Worm (Caenorhabditis elegans) whole organism, L4 larva: Measurements from ENCODE around the gene rps-14.

Experiments
- F26F4.8 ChIP-seq: fragments of 200-800 bp; sonication (Bioruptor generic); conservative IDR thresholded peaks from 2 replicates; pipeline ENCODE4 v1.3.6; 2022; ENCODE audit warnings: missing genetic modification characterization, missing compliant biosample characterization
- F37D6.2 ChIP-seq: sonication (generic microtip); optimal IDR thresholded peaks from 2 replicates; lab custom pipeline; 2016; ENCODE audit warnings: mild to moderate bottlenecking, missing genetic modification characterization, missing compliant biosample characterization
- R02D3.7 ChIP-seq: fragments of 150-350 bp; sonication (generic microtip); optimal IDR thresholded peaks from 3 replicates; lab custom pipeline; 2014; ENCODE audit warnings: missing biosample characterization, missing genetic modification characterization
- Y5F2A.4 ChIP-seq: fragments of 200-800 bp; sonication (Bioruptor generic); optimal IDR thresholded peaks from 2 replicates; lab custom pipeline; 2018; ENCODE audit warnings: mild to moderate bottlenecking, missing genetic modification characterization, missing compliant biosample characterization
- ctbp-1 ChIP-seq: fragments of 200-800 bp; sonication (Bioruptor generic); IDR thresholded peaks from 2 replicates; pipeline ENCODE4 v1.3.6; 2022; ENCODE audit warnings: missing genetic modification reagents, missing genetic modification characterization, missing compliant biosample characterization
- daf-16 ChIP-seq, 3 experiments: sonication (generic microtip); optimal IDR thresholded peaks; 2 replicates each; lab custom pipeline; 2016 to 2017; ENCODE audit warnings: missing genetic modification characterization in 3 of 3, missing genetic modification reagents in 3 of 3, mild to moderate bottlenecking in 2 of 3, missing compliant biosample characterization in 2 of 3, missing biosample characterization in 1 of 3, moderate library complexity in 1 of 3
- daf-19 ChIP-seq: fragments of 200-800 bp; sonication (Bioruptor generic); conservative IDR thresholded peaks from 2 replicates; pipeline ENCODE4 v1.3.6; 2022; ENCODE audit warnings: missing genetic modification characterization, missing compliant biosample characterization
- dmd-6 ChIP-seq: fragments of 200-800 bp; sonication (Bioruptor generic); IDR thresholded peaks from 2 replicates; pipeline ENCODE4 v1.3.6; 2022; ENCODE audit warnings: missing genetic modification reagents, missing genetic modification characterization, missing compliant biosample characterization
- dve-1 ChIP-seq: sonication (generic microtip); optimal IDR thresholded peaks from 2 replicates; lab custom pipeline; 2017; ENCODE audit warnings: antibody characterized with exemption, mild to moderate bottlenecking, missing genetic modification characterization, missing compliant biosample characterization; ENCODE audit not compliant: insufficient read depth
- fos-1 ChIP-seq: fragments of 150-350 bp; optimal IDR thresholded peaks from 2 replicates; lab custom pipeline; 2014; ENCODE audit warnings: missing biosample characterization, missing genetic modification characterization
- hif-1 ChIP-seq, 2 experiments: sonication (generic microtip); optimal IDR thresholded peaks; 2 replicates each; lab custom pipeline; 2016 to 2017; ENCODE audit warnings: missing compliant biosample characterization in 2 of 2, missing genetic modification characterization in 2 of 2, missing genetic modification reagents in 2 of 2, missing genotype in 2 of 2, mild to moderate bottlenecking in 1 of 2
- hlh-11 ChIP-seq: fragments of 200-800 bp; sonication (Bioruptor generic); optimal IDR thresholded peaks from 2 replicates; lab custom pipeline; 2018; ENCODE audit warnings: mild to moderate bottlenecking, missing genetic modification characterization, missing compliant biosample characterization
- hlh-30 ChIP-seq: sonication (generic microtip); optimal IDR thresholded peaks from 2 replicates; lab custom pipeline; 2017; ENCODE audit warnings: antibody characterized with exemption, mild to moderate bottlenecking, missing genetic modification characterization, missing compliant biosample characterization; ENCODE audit not compliant: insufficient read depth
- lim-7 ChIP-seq: fragments of 200-800 bp; sonication (Bioruptor generic); IDR thresholded peaks from 2 replicates; pipeline ENCODE4 v1.3.6; 2022; ENCODE audit warnings: missing genetic modification characterization, missing compliant biosample characterization
- lin-38 ChIP-seq: fragments of 200-800 bp; sonication (Bioruptor generic); IDR thresholded peaks from 2 replicates; pipeline ENCODE4 v1.3.6; 2022; ENCODE audit warnings: missing genetic modification reagents, missing genetic modification characterization, missing compliant biosample characterization
- lsy-2 ChIP-seq, 2 experiments: fragments of 150-350 bp in 1 of 2; sonication (generic microtip) in 1 of 2; optimal IDR thresholded peaks; 2 replicates each; lab custom pipeline; 2014 to 2017; ENCODE audit warnings: missing biosample characterization in 2 of 2, missing genetic modification characterization in 2 of 2
- mes-2 ChIP-seq: sonication (generic microtip); optimal IDR thresholded peaks from 2 replicates; lab custom pipeline; 2016; ENCODE audit warnings: missing genotype, mild to moderate bottlenecking, missing genetic modification characterization, missing compliant biosample characterization; ENCODE audit not compliant: poor library complexity, severe bottlenecking
- nhr-102 ChIP-seq: sonication (generic microtip); optimal IDR thresholded peaks from 2 replicates; lab custom pipeline; 2016; ENCODE audit warnings: mild to moderate bottlenecking, missing genetic modification characterization, moderate library complexity, missing compliant biosample characterization
- nhr-11 ChIP-seq: fragments of 150-350 bp; optimal IDR thresholded peaks from 2 replicates; lab custom pipeline; 2014; ENCODE audit warnings: missing biosample characterization, missing genetic modification characterization
- nhr-111 ChIP-seq: fragments of 200-800 bp; sonication (Bioruptor generic); optimal IDR thresholded peaks from 2 replicates; lab custom pipeline; 2018; ENCODE audit warnings: mild to moderate bottlenecking, missing genetic modification characterization, missing compliant biosample characterization
- nhr-28 ChIP-seq: fragments of 150-350 bp; optimal IDR thresholded peaks from 2 replicates; lab custom pipeline; 2014; ENCODE audit warnings: missing biosample characterization, missing genetic modification characterization
- nhr-41 ChIP-seq: fragments of 200-800 bp; sonication (Bioruptor generic); IDR thresholded peaks from 2 replicates; pipeline ENCODE4 v1.3.6; 2022; ENCODE audit warnings: missing genetic modification reagents, missing genetic modification characterization, missing compliant biosample characterization
- nhr-42 ChIP-seq: fragments of 200-800 bp; sonication (Bioruptor generic); IDR thresholded peaks from 2 replicates; pipeline ENCODE4 v1.3.6; 2022; ENCODE audit warnings: missing genetic modification characterization, missing compliant biosample characterization
- nhr-77 ChIP-seq: fragments of 150-350 bp; optimal IDR thresholded peaks from 2 replicates; lab custom pipeline; 2014; ENCODE audit warnings: missing biosample characterization, missing genetic modification characterization
- php-3 ChIP-seq: fragments of 200-800 bp; sonication (Bioruptor generic); IDR thresholded peaks from 2 replicates; pipeline ENCODE4 v1.3.6; 2022; ENCODE audit warnings: missing genetic modification reagents, missing genetic modification characterization, missing compliant biosample characterization
- pqm-1 ChIP-seq: sonication (generic microtip); optimal IDR thresholded peaks from 2 replicates; lab custom pipeline; 2017; ENCODE audit warnings: missing biosample characterization, missing genetic modification characterization
- sdz-12 ChIP-seq: fragments of 200-800 bp; sonication (Bioruptor generic); optimal IDR thresholded peaks from 2 replicates; lab custom pipeline; 2018; ENCODE audit warnings: mild to moderate bottlenecking, missing genetic modification characterization, missing compliant biosample characterization
- set-16 ChIP-seq: fragments of 200-800 bp; sonication (Bioruptor generic); IDR thresholded peaks from 2 replicates; pipeline ENCODE4 v1.3.6; 2022; ENCODE audit warnings: missing genetic modification reagents, missing genetic modification characterization, missing compliant biosample characterization
- unc-130 ChIP-seq: sonication (generic microtip); optimal IDR thresholded peaks from 2 replicates; lab custom pipeline; 2016; ENCODE audit warnings: missing genetic modification reagents, missing genetic modification characterization, missing compliant biosample characterization
- unc-62 ChIP-seq, 3 experiments: fragments of 150-350 bp in 1 of 3; sonication (generic microtip); optimal IDR thresholded peaks in 2 of 3; peaks in 1 of 3; 1 replicate in 1 of 3; 2 replicates in 2 of 3; lab custom pipeline; 2014 to 2017; ENCODE audit warnings: missing biosample characterization in 3 of 3, missing genetic modification characterization in 3 of 3, missing genetic modification reagents in 3 of 3, missing genotype in 1 of 3
- zag-1 ChIP-seq: fragments of 150-350 bp; optimal IDR thresholded peaks from 2 replicates; lab custom pipeline; 2014; ENCODE audit warnings: missing biosample characterization, missing genetic modification characterization
- zfp-3 ChIP-seq: fragments of 200-800 bp; sonication (Bioruptor generic); conservative IDR thresholded peaks from 2 replicates; pipeline ENCODE4 v1.3.6; 2022; ENCODE audit warnings: missing genetic modification reagents, missing genetic modification characterization, missing compliant biosample characterization
- zip-11 ChIP-seq: fragments of 200-800 bp; sonication (Bioruptor generic); IDR thresholded peaks from 2 replicates; pipeline ENCODE4 v1.3.6; 2022; ENCODE audit warnings: missing genetic modification characterization, missing compliant biosample characterization
- ztf-7 ChIP-seq: fragments of 150-350 bp; optimal IDR thresholded peaks from 2 replicates; lab custom pipeline; 2014; ENCODE audit warnings: missing biosample characterization, missing genetic modification characterization

rps-14 gene

ce11 chrIII:7189581-7190128 is 10.3 kb upstream of the rps-14 start, which contains the start of gene rps-21 (continued):
- no peak; the same call in 1 of the 2 replicates for TF ChIP-seq set-16 (GFP tag; lab: Robert Waterston, UW)
- TF ChIP-seq daf-19 (GFP tag; lab: Robert Waterston, UW) = no peak
- TF ChIP-seq unc-62 (GFP tag; optimal IDR thresholded peaks at IDR 0.05 in 1 of 2; lab: Kevin White, UChicago) = peak in 1 of 2 experiments; percentile 77
- TF ChIP-seq unc-62 (tag; optimal IDR thresholded peaks at IDR 0.05; lab: Kevin White, UChicago) = no peak
- peak in 1 of 2 experiments; percentile 63 for TF ChIP-seq hif-1 (tag; optimal IDR thresholded peaks at IDR 0.05; lab: Kevin White, UChicago)
- TF ChIP-seq F37D6.2 = peak; percentile 39
- TF ChIP-seq nhr-77 = peak; percentile 64
- no peak for TF ChIP-seq F26F4.8 (GFP tag; lab: Robert Waterston, UW)
- TF ChIP-seq R02D3.7 (tag; lab: Kevin White, UChicago) = peak; percentile 84
- TF ChIP-seq nhr-11 (tag; lab: Kevin White, UChicago) = peak; percentile 91
- no peak for TF ChIP-seq zfp-3 (GFP tag; lab: Robert Waterston, UW)
- no peak for TF ChIP-seq lim-7 (GFP tag; lab: Robert Waterston, UW)
- no peak for TF ChIP-seq sdz-12 (GFP tag; lab: Kevin White, UChicago)
- no peak for TF ChIP-seq ctbp-1
- no peak for TF ChIP-seq zag-1 (tag; lab: Kevin White, UChicago)
- peak; percentile 74 for TF ChIP-seq lin-38 (GFP tag; lab: Robert Waterston, UW)
- no peak for TF ChIP-seq fos-1 (tag; lab: Kevin White, UChicago)

ce11 chrIII:7188300-7189052 is 9.1 kb upstream of the rps-14 start, which contains the start of the genes F37C12.21 and F37C12.10:
Gene F37C12.21 (plus strand): TSS chrIII:7188357.
Gene F37C12.10 (minus strand): TSS chrIII:7188384.
- TF ChIP-seq nhr-77 (peak; percentile 27), php-3 (GFP tag; lab: Robert Waterston, UW) (no peak), dmd-6 (GFP tag; lab: Robert Waterston, UW) (peak; percentile 43), nhr-42 (GFP tag; lab: Robert Waterston, UW) (no peak), lsy-2 (tag; optimal IDR thresholded peaks at IDR 0.05; lab: Kevin White, UChicago) (peak in 1 of 2 experiments; percentile 23), daf-16 (GFP tag; optimal IDR thresholded peaks at IDR 0.05; lab: Kevin White, UChicago) (no peak), daf-16 (tag; optimal IDR thresholded peaks at IDR 0.05; lab: Kevin White, UChicago) (peak; percentile 81), dve-1 (tag; lab: Kevin White, UChicago) (peak; percentile 50), unc-130 (GFP tag; lab: Kevin White, UChicago) (no peak), hlh-11 (tag; lab: Kevin White, UChicago) (peak; percentile 67), nhr-102 (tag; lab: Kevin White, UChicago) (peak; percentile 7), mes-2 (tag; lab: Kevin White, UChicago) (peak; percentile 42), pqm-1 (tag; lab: Kevin White, UChicago) (peak; percentile 43), lin-38 (GFP tag; lab: Robert Waterston, UW) (peak; percentile 41), nhr-41 (GFP tag; lab: Robert Waterston, UW) (peak; percentile 57; the same call in 1 of the 2 replicates), nhr-28 (peak; percentile 62), hlh-30 (tag; lab: Kevin White, UChicago) (peak; percentile 13), Y5F2A.4 (GFP tag; lab: Kevin White, UChicago) (no peak)

- TF ChIP-seq nhr-102 (tag; lab: Kevin White, UChicago) = no peak
- TF ChIP-seq zip-11 (GFP tag; lab: Robert Waterston, UW) = no peak
- TF ChIP-seq nhr-111 (GFP tag; lab: Kevin White, UChicago) = no peak
- TF ChIP-seq ztf-7 = no peak
These were observed 6.1 kb upstream of the rps-14 start, which contains the start of gene F37C12.14 for ce11 chrIII:7185473-7185872. Gene F37C12.14 (minus strand): TSS chrIII:7185573.
